Fruit fly (Drosophila melanogaster) whole organism, embryonic: ENCODE measurements around the gene Mob3.

Experiments used
- BEAF-32 ChIP-seq: fragments of 200-800 bp; sonication (Bioruptor generic); optimal IDR thresholded peaks from 3 replicates; lab custom pipeline; 2017; ENCODE audit warnings: missing biosample characterization, missing genetic modification characterization, mild to moderate bottlenecking, moderate library complexity, missing genetic modification reagents
- Bgb ChIP-seq: fragments of 200-800 bp; sonication (Bioruptor generic); IDR thresholded peaks from 2 replicates; pipeline ENCODE4 v1.3.6; 2022; ENCODE audit warnings: missing biosample characterization, missing genetic modification characterization; ENCODE audit not compliant: partially characterized antibody
- Blimp-1 ChIP-seq: fragments of 200-800 bp; sonication (Bioruptor generic); optimal IDR thresholded peaks from 3 replicates; lab custom pipeline; 2018; ENCODE audit warnings: missing biosample characterization, missing genetic modification characterization, mild to moderate bottlenecking, moderate library complexity, missing genetic modification reagents
- BtbVII ChIP-seq: fragments of 200-800 bp; sonication (Bioruptor generic); optimal IDR thresholded peaks from 3 replicates; lab custom pipeline; 2017; ENCODE audit warnings: missing biosample characterization, mild to moderate bottlenecking, missing genetic modification characterization
- CG10147 ChIP-seq: fragments of 200-800 bp; sonication (Bioruptor generic); optimal IDR thresholded peaks from 2 replicates; lab custom pipeline; 2019; ENCODE audit warnings: missing biosample characterization, mild to moderate bottlenecking, missing genetic modification characterization, moderate library complexity
- CG1024 ChIP-seq: fragments of 200-800 bp; sonication (Bioruptor generic); IDR thresholded peaks from 2 replicates; pipeline ENCODE4 v1.3.6; 2022; ENCODE audit warnings: missing biosample characterization, missing genetic modification characterization
- CG11093 ChIP-seq: fragments of 200-800 bp; sonication (Bioruptor generic); IDR thresholded peaks from 3 replicates; pipeline ENCODE4 v1.3.6; 2022; ENCODE audit warnings: missing biosample characterization, missing genetic modification characterization
- CG11560 ChIP-seq: fragments of 200-800 bp; sonication (Bioruptor generic); IDR thresholded peaks from 3 replicates; pipeline ENCODE4 v1.3.6; 2022; ENCODE audit warnings: missing biosample characterization, missing genetic modification characterization
- CG13123 ChIP-seq: fragments of 200-800 bp; sonication (Bioruptor generic); optimal IDR thresholded peaks from 2 replicates; lab custom pipeline; 2016; ENCODE audit warnings: missing biosample characterization, missing genetic modification characterization
- CG15269 ChIP-seq: fragments of 200-800 bp; sonication (Bioruptor generic); optimal IDR thresholded peaks from 2 replicates; lab custom pipeline; 2018; ENCODE audit warnings: missing biosample characterization, mild to moderate bottlenecking, missing genetic modification characterization, moderate library complexity
- CG1529 ChIP-seq: fragments of 200-800 bp; sonication (Bioruptor generic); optimal IDR thresholded peaks from 3 replicates; lab custom pipeline; 2018; ENCODE audit warnings: missing biosample characterization, missing genetic modification characterization
- CG18262 ChIP-seq: fragments of 200-800 bp; optimal IDR thresholded peaks from 3 replicates; lab custom pipeline; 2019; ENCODE audit warnings: missing biosample characterization, mild to moderate bottlenecking, missing genetic modification characterization, moderate library complexity
- CG2875 ChIP-seq: fragments of 200-800 bp; sonication (Bioruptor generic); optimal IDR thresholded peaks from 2 replicates; lab custom pipeline; 2017; ENCODE audit warnings: missing biosample characterization, mild to moderate bottlenecking, missing genetic modification characterization, missing genetic modification reagents
- CG4328 ChIP-seq: fragments of 200-800 bp; sonication (Bioruptor generic); optimal IDR thresholded peaks from 3 replicates; lab custom pipeline; 2017; ENCODE audit warnings: missing biosample characterization, missing genetic modification reagents, missing genetic modification characterization
- CG4360 ChIP-seq: fragments of 200-800 bp; sonication (Bioruptor generic); IDR thresholded peaks from 2 replicates; pipeline ENCODE4 v1.3.6; 2022; ENCODE audit warnings: missing biosample characterization, missing genetic modification characterization
- CG4404 ChIP-seq: fragments of 200-800 bp; sonication (Bioruptor generic); IDR thresholded peaks from 2 replicates; pipeline ENCODE4 v1.3.6; 2022; ENCODE audit warnings: missing biosample characterization, missing genetic modification characterization
- CG4424 ChIP-seq: fragments of 200-800 bp; sonication (Bioruptor generic); optimal IDR thresholded peaks from 3 replicates; lab custom pipeline; 2016; ENCODE audit warnings: missing biosample characterization, missing genetic modification characterization
- CG6791 ChIP-seq: fragments of 200-800 bp; sonication (Bioruptor generic); IDR thresholded peaks from 3 replicates; pipeline ENCODE4 v1.3.6; 2022; ENCODE audit warnings: missing biosample characterization, missing genetic modification characterization; ENCODE audit not compliant: partially characterized antibody
- CG7372 ChIP-seq: fragments of 200-800 bp; sonication (Bioruptor generic); IDR thresholded peaks from 2 replicates; pipeline ENCODE4 v1.3.6; 2022; ENCODE audit warnings: missing biosample characterization, missing genetic modification characterization
- CG8944 ChIP-seq: fragments of 200-800 bp; sonication (Bioruptor generic); optimal IDR thresholded peaks from 3 replicates; lab custom pipeline; 2016; ENCODE audit warnings: missing biosample characterization, missing genetic modification characterization
- CG9797 ChIP-seq: fragments of 200-800 bp; sonication (Bioruptor generic); optimal IDR thresholded peaks from 3 replicates; lab custom pipeline; 2018; ENCODE audit warnings: missing biosample characterization, mild to moderate bottlenecking, missing genetic modification characterization
- CoRest ChIP-seq: fragments of 200-800 bp; sonication (Bioruptor generic); optimal IDR thresholded peaks from 3 replicates; lab custom pipeline; 2018; ENCODE audit warnings: missing biosample characterization, mild to moderate bottlenecking, missing genetic modification characterization, moderate library complexity
- Ets65A ChIP-seq: fragments of 200-800 bp; sonication (Bioruptor generic); peaks from one replicate; lab custom pipeline; 2016; ENCODE audit warnings: missing biosample characterization, missing genetic modification characterization
- Ets97D ChIP-seq: fragments of 200-800 bp; sonication (Bioruptor generic); optimal IDR thresholded peaks from 3 replicates; lab custom pipeline; 2016; ENCODE audit warnings: missing biosample characterization, missing genetic modification characterization
- Lpt ChIP-seq: fragments of >200 bp; optimal IDR thresholded peaks from 2 replicates; lab custom pipeline; 2018; ENCODE audit warnings: missing biosample characterization, missing genetic modification characterization
- Meics ChIP-seq: fragments of 200-800 bp; sonication (Bioruptor generic); optimal IDR thresholded peaks from 2 replicates; lab custom pipeline; 2017; ENCODE audit warnings: missing biosample characterization, mild to moderate bottlenecking, missing genetic modification characterization
- Myb ChIP-seq: fragments of 200-800 bp; sonication (Bioruptor generic); optimal IDR thresholded peaks from 2 replicates; lab custom pipeline; 2016; ENCODE audit warnings: missing biosample characterization, missing genetic modification characterization
- Nf-YA ChIP-seq: fragments of 200-800 bp; sonication (Bioruptor generic); IDR thresholded peaks from 2 replicates; pipeline ENCODE4 v1.3.6; 2022; ENCODE audit warnings: missing biosample characterization, missing genetic modification characterization
- Sox100B ChIP-seq: fragments of 200-800 bp; sonication (Bioruptor generic); optimal IDR thresholded peaks from 3 replicates; lab custom pipeline; 2018; ENCODE audit warnings: missing biosample characterization, mild to moderate bottlenecking, missing genetic modification characterization
- Sry-δ ChIP-seq: fragments of 200-800 bp; sonication (Bioruptor generic); optimal IDR thresholded peaks from 2 replicates; lab custom pipeline; 2016; ENCODE audit warnings: missing biosample characterization, missing genetic modification characterization
- bab2 ChIP-seq: fragments of 200-800 bp; sonication (Bioruptor generic); optimal IDR thresholded peaks from 2 replicates; lab custom pipeline; 2016; ENCODE audit warnings: missing biosample characterization, missing genetic modification characterization
- caup ChIP-seq: fragments of 200-800 bp; sonication (Bioruptor generic); optimal IDR thresholded peaks from 3 replicates; lab custom pipeline; 2017; ENCODE audit warnings: missing biosample characterization, mild to moderate bottlenecking, missing genetic modification characterization, moderate library complexity; ENCODE audit not compliant: severe bottlenecking
- chinmo ChIP-seq: fragments of 200-800 bp; sonication (Bioruptor generic); IDR thresholded peaks from 4 replicates; pipeline ENCODE4 v1.3.6; 2022; ENCODE audit warnings: missing biosample characterization, missing genetic modification characterization; ENCODE audit not compliant: partially characterized antibody
- ci ChIP-seq: fragments of 200-800 bp; sonication (Bioruptor generic); IDR thresholded peaks from 3 replicates; pipeline ENCODE4 v1.3.6; 2022; ENCODE audit warnings: missing biosample characterization, missing genetic modification characterization
- danr ChIP-seq: fragments of 200-800 bp; sonication (Bioruptor generic); IDR thresholded peaks from 2 replicates; pipeline ENCODE4 v1.3.6; 2022; ENCODE audit warnings: missing biosample characterization, missing genetic modification characterization
- exex ChIP-seq: fragments of 200-800 bp; sonication (Bioruptor generic); optimal IDR thresholded peaks from 4 replicates; lab custom pipeline; 2018; ENCODE audit warnings: missing biosample characterization, mild to moderate bottlenecking, missing genetic modification characterization, moderate library complexity
- gcm ChIP-seq: fragments of 200-800 bp; sonication (Bioruptor generic); optimal IDR thresholded peaks from 2 replicates; lab custom pipeline; 2019; ENCODE audit warnings: missing biosample characterization, mild to moderate bottlenecking, missing genetic modification characterization, moderate library complexity
- gem ChIP-seq: fragments of 200-800 bp; sonication (Bioruptor generic); optimal IDR thresholded peaks from 2 replicates; lab custom pipeline; 2019; ENCODE audit warnings: missing biosample characterization, mild to moderate bottlenecking, missing genetic modification characterization, moderate library complexity
- grau ChIP-seq: fragments of 200-800 bp; optimal IDR thresholded peaks from 3 replicates; lab custom pipeline; 2019; ENCODE audit warnings: missing biosample characterization, mild to moderate bottlenecking, missing genetic modification characterization, moderate library complexity
- kah ChIP-seq: fragments of 200-800 bp; sonication (Bioruptor generic); optimal IDR thresholded peaks from 2 replicates; lab custom pipeline; 2018; ENCODE audit warnings: missing biosample characterization, mild to moderate bottlenecking, missing genetic modification characterization
- nmo ChIP-seq: fragments of 200-800 bp; sonication (Bioruptor generic); optimal IDR thresholded peaks from 2 replicates; lab custom pipeline; 2018; ENCODE audit warnings: missing biosample characterization, mild to moderate bottlenecking, missing genetic modification characterization, moderate library complexity
- nom ChIP-seq: fragments of 200-800 bp; sonication (Bioruptor generic); optimal IDR thresholded peaks from 2 replicates; lab custom pipeline; 2017; ENCODE audit warnings: missing biosample characterization, missing genetic modification characterization, mild to moderate bottlenecking, moderate library complexity, missing genetic modification reagents
- pfk ChIP-seq: fragments of 200-800 bp; sonication (Bioruptor generic); optimal IDR thresholded peaks from 2 replicates; lab custom pipeline; 2018; ENCODE audit warnings: missing biosample characterization, mild to moderate bottlenecking, missing genetic modification characterization, moderate library complexity
- pho ChIP-seq: fragments of 200-800 bp; sonication (Bioruptor generic); optimal IDR thresholded peaks from 2 replicates; lab custom pipeline; 2016; ENCODE audit warnings: missing biosample characterization, missing genetic modification characterization
- pzg ChIP-seq: fragments of 200-800 bp; sonication (Bioruptor generic); optimal IDR thresholded peaks from 3 replicates; lab custom pipeline; 2018; ENCODE audit warnings: missing biosample characterization, mild to moderate bottlenecking, missing genetic modification characterization, moderate library complexity
- ranshi ChIP-seq: fragments of 200-800 bp; sonication (Bioruptor generic); IDR thresholded peaks from 2 replicates; pipeline ENCODE4 v1.3.6; 2022; ENCODE audit warnings: missing biosample characterization, missing genetic modification characterization
- sens ChIP-seq: fragments of 200-800 bp; sonication (Bioruptor generic); peaks from one replicate; lab custom pipeline; 2016; ENCODE audit warnings: missing biosample characterization, missing genetic modification characterization
- tap ChIP-seq: fragments of 200-800 bp; optimal IDR thresholded peaks from 3 replicates; lab custom pipeline; 2019; ENCODE audit warnings: missing biosample characterization, mild to moderate bottlenecking, missing genetic modification characterization, moderate library complexity
- toy ChIP-seq: fragments of 200-800 bp; sonication (Bioruptor generic); IDR thresholded peaks from 2 replicates; pipeline ENCODE4 v1.3.6; 2022; ENCODE audit warnings: missing biosample characterization, missing genetic modification characterization
- unc-4 ChIP-seq: fragments of 200-800 bp; sonication (Bioruptor generic); IDR thresholded peaks from 2 replicates; pipeline ENCODE4 v1.3.6; 2022; ENCODE audit warnings: missing biosample characterization, missing genetic modification characterization; ENCODE audit not compliant: partially characterized antibody
- yki ChIP-seq: fragments of >200 bp; optimal IDR thresholded peaks from 3 replicates; lab custom pipeline; 2018

The Mob3 gene

DNA sequence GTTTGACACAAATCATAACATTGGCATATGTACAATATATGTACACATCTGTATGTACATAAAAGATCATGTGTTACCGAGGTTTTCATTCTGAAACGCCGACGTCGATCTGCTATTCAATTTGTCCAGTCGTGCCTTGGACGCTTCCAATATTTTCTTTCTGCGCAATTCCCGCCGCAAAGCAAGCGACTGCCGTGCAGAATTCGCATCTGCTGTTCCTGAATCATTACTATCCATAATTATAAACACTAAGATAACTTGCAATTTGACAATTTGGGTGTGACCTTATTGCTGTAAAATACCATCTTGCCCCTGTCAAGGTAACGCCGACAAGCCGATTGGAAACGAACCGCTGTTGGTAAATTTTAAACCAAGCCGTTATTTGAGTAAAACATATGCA is 46.7 kb downstream of the Mob3 start (continued):
- TF ChIP-seq CG10147 (GFP tag; lab: Kevin White, UChicago) = no peak
- TF ChIP-seq gem (tag; lab: Kevin White, UChicago) = no peak
- TF ChIP-seq exex (tag; lab: Kevin White, UChicago) = peak; percentile 23
- no peak for TF ChIP-seq CG4328 (GFP tag; lab: Kevin White, UChicago)
- no peak for TF ChIP-seq pho
- no peak for TF ChIP-seq Meics (GFP tag; lab: Kevin White, UChicago)
- no peak for TF ChIP-seq Nf-YA
- peak; percentile 42 for TF ChIP-seq Sry-δ (GFP tag; lab: Kevin White, UChicago)
- TF ChIP-seq tap (tag; lab: Kevin White, UChicago) = no peak
- peak; percentile 90 for TF ChIP-seq Myb (GFP tag; lab: Kevin White, UChicago)
- no peak for TF ChIP-seq CG4404 (GFP tag; lab: Robert Waterston, UW)
- TF ChIP-seq Lpt (GFP tag; lab: Kevin White, UChicago) = no peak
- no peak for TF ChIP-seq toy
- TF ChIP-seq ci (GFP tag; lab: Robert Waterston, UW) = no peak
- no peak for TF ChIP-seq Bgb (GFP tag; lab: Robert Waterston, UW)
- peak; percentile 95 for TF ChIP-seq pfk (GFP tag; lab: Kevin White, UChicago)
- TF ChIP-seq Sox100B (GFP tag; lab: Kevin White, UChicago) = no peak
- TF ChIP-seq ranshi (GFP tag; lab: Robert Waterston, UW) = no peak
- no peak for TF ChIP-seq CG2875 (GFP tag; lab: Kevin White, UChicago)
- no peak for TF ChIP-seq kah
- TF ChIP-seq CG18262 = no peak
- TF ChIP-seq bab2 = no peak
- TF ChIP-seq CG15269 (tag; lab: Kevin White, UChicago) = no peak
- no peak for TF ChIP-seq CG7372
- no peak for TF ChIP-seq CG4424 (GFP tag; lab: Kevin White, UChicago)
- 0 out of 3 replicates have a peak, but pooled peaks have one; percentile 36 for TF ChIP-seq CG6791 (GFP tag; lab: Robert Waterston, UW)
- TF ChIP-seq gcm = no peak
- TF ChIP-seq nom = no peak
- TF ChIP-seq grau (tag; lab: Kevin White, UChicago) = no peak
- TF ChIP-seq pzg = peak; percentile 69
- TF ChIP-seq CoRest = no peak
- TF ChIP-seq danr = no peak
- TF ChIP-seq Ets97D = peak; percentile 38
- TF ChIP-seq sens (GFP tag; lab: Kevin White, UChicago) = peak; percentile 72
- TF ChIP-seq BtbVII = no peak
- TF ChIP-seq CG11560 = no peak
- peak; percentile 9 for TF ChIP-seq nmo (GFP tag; lab: Kevin White, UChicago)
- peak; percentile 38; the same call in 1 of the 2 replicates for TF ChIP-seq unc-4 (GFP tag; lab: Robert Waterston, UW)
- peak; percentile 69 for TF ChIP-seq CG9797 (GFP tag; lab: Kevin White, UChicago)
- TF ChIP-seq Ets65A (GFP tag; lab: Kevin White, UChicago) = peak; percentile 54
- TF ChIP-seq caup = no peak
- no peak for TF ChIP-seq CG1529 (GFP tag; lab: Kevin White, UChicago)
- TF ChIP-seq chinmo (GFP tag; lab: Robert Waterston, UW) = 0 out of 4 replicates have a peak, but pooled peaks have one; percentile 50
- TF ChIP-seq CG11093 (GFP tag; lab: Robert Waterston, UW) = no peak
- TF ChIP-seq BEAF-32 (GFP tag; lab: Kevin White, UChicago) = peak; percentile 52
- no peak for TF ChIP-seq CG4360 (GFP tag; lab: Robert Waterston, UW)
- no peak for TF ChIP-seq yki (lab: Kevin White, UChicago)
- TF ChIP-seq Blimp-1 = no peak
- no peak for TF ChIP-seq CG8944 (GFP tag; lab: Kevin White, UChicago)
- TF ChIP-seq CG1024 (GFP tag; lab: Robert Waterston, UW) = 0 out of 2 replicates have a peak, but pooled peaks have one; percentile 42
- TF ChIP-seq CG13123 (GFP tag; lab: Kevin White, UChicago) = no peak
